Worm (Caenorhabditis elegans) whole organism, midembryonic: ENCODE data around the gene sam-10.

Source experiments
- T22C8.4 ChIP-seq: fragments of 200-800 bp; sonication (Bioruptor generic); IDR thresholded peaks from 2 replicates; pipeline ENCODE4 v1.3.6; 2022; ENCODE audit warnings: missing genetic modification characterization, missing compliant biosample characterization
- cog-1 ChIP-seq: sonication (generic microtip); optimal IDR thresholded peaks from 2 replicates; lab custom pipeline; 2016; ENCODE audit warnings: missing genetic modification characterization, missing compliant biosample characterization
- flt-1 ChIP-seq: fragments of 200-800 bp; sonication (Bioruptor generic); IDR thresholded peaks from 2 replicates; pipeline ENCODE4 v1.3.6; 2022; ENCODE audit warnings: missing genetic modification characterization, missing compliant biosample characterization
- klf-2 ChIP-seq: fragments of 200-800 bp; sonication (Bioruptor generic); conservative IDR thresholded peaks from 2 replicates; pipeline ENCODE4 v1.3.6; 2022; ENCODE audit warnings: missing genetic modification reagents, missing genetic modification characterization, missing compliant biosample characterization
- med-1 ChIP-seq: sonication (generic microtip); optimal IDR thresholded peaks from 2 replicates; lab custom pipeline; 2017; ENCODE audit warnings: missing genetic modification characterization, mild to moderate bottlenecking, missing compliant biosample characterization, antibody characterized with exemption, missing genetic modification reagents; ENCODE audit not compliant: insufficient read depth
- ref-1 ChIP-seq: fragments of 200-800 bp; sonication (Bioruptor generic); conservative IDR thresholded peaks from 2 replicates; pipeline ENCODE4 v1.3.6; 2022; ENCODE audit warnings: missing genetic modification reagents, missing genetic modification characterization, missing compliant biosample characterization
- tab-1 ChIP-seq: fragments of 200-800 bp; sonication (Bioruptor generic); IDR thresholded peaks from 2 replicates; pipeline ENCODE4 v1.3.6; 2022; ENCODE audit warnings: missing genetic modification characterization, missing compliant biosample characterization
- ztf-23 ChIP-seq: fragments of 200-800 bp; sonication (Bioruptor generic); IDR thresholded peaks from 2 replicates; pipeline ENCODE4 v1.3.6; 2022; ENCODE audit warnings: missing genetic modification reagents, missing genetic modification characterization, missing compliant biosample characterization
- ztf-29 ChIP-seq: fragments of 200-800 bp; sonication (Bioruptor generic); IDR thresholded peaks from 2 replicates; pipeline ENCODE4 v1.3.6; 2022; ENCODE audit warnings: missing genetic modification reagents, missing genetic modification characterization, missing compliant biosample characterization

DNA sequence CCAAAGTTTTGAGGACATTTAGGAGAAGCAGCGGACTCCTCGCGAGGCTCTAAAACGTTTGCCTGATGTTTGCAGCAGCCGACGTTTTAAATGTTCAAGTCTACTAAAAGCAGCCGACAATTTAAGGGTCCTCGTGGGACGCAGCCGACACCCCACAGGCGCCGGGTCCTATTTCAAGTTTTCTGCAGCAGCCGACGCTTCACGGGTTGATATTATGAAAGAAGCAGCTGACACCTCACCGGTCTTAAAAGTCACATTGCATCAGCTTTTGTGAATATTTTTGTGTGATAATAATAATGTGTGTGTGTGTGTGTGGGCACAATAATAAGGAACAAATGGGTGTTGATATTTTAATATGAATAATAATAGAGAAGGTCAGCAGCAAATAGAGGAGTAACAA is 32.4 kb downstream of the sam-10 start:
- TF ChIP-seq cog-1 (no peak), ztf-29 (GFP tag; lab: Robert Waterston, UW) (no peak), ref-1 (GFP tag; lab: Robert Waterston, UW) (no peak), med-1 (GFP tag; lab: Kevin White, UChicago) (no peak), ztf-23 (GFP tag; lab: Robert Waterston, UW) (no peak), flt-1 (GFP tag; lab: Robert Waterston, UW) (no peak), klf-2 (GFP tag; lab: Robert Waterston, UW) (no peak), T22C8.4 (GFP tag; lab: Robert Waterston, UW) (no peak), tab-1 (no peak)
